Fruit fly (Drosophila melanogaster): ENCODE measurements around the gene Mipp2.
A peak's percentile ranks its signal among the peaks of the same experiment; 100 is the strongest.

Mipp2 gene

DNA sequence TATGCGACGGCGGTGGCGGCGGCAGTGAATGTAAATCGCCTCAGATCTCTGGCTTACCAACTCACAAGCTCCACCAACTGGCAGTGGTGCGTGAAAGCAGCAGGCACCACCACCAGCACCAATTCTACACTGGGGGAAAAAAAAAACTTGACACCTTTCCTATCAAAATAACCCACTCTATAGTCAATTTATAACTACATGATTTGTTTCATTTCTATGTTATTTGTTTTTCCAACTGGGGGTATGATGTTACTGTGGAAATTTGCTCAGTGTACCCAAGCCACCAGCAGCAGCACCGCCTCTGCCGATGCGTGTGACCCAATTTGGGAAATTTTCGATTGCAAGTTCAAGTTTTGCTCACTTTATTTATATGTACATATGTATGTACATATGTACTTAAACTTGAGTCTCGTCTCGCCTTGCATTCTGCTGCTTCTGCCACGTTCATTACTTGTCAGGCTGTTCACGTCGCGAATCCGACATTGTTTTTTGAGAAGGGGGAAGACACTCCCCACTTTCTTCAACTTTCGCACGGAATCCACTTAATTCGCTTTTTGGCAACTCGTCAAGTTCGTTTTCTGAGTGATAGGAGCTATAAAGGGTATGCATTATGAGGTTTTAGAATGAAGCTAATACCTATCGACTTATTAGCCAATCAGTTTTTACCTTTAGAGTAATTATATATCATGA, 32.0 kb downstream of the Mipp2 start:
- peak in 1 of 2 experiments; percentile 63 for TF ChIP-seq foxo (GFP tag; optimal IDR thresholded peaks at IDR 0.05)
- TF ChIP-seq fru (GFP tag; optimal IDR thresholded peaks at IDR 0.05), result peak; percentile 71
- TF ChIP-seq sage (GFP tag; optimal IDR thresholded peaks at IDR 0.05), result no peak
- peak; percentile 1 for TF ChIP-seq Sp1 (GFP tag; optimal IDR thresholded peaks at IDR 0.05)
- no peak for TF ChIP-seq Jra (GFP tag; optimal IDR thresholded peaks at IDR 0.05)
- TF ChIP-seq ey (GFP tag; optimal IDR thresholded peaks at IDR 0.05), result peak; percentile 49
- TF ChIP-seq HLH106 (tag; optimal IDR thresholded peaks at IDR 0.05), result peak; percentile 5
- peak; percentile 62 for TF ChIP-seq h (GFP tag; optimal IDR thresholded peaks at IDR 0.05)
- peak; percentile 18 for TF ChIP-seq OdsH (GFP tag; optimal IDR thresholded peaks at IDR 0.05)
- TF ChIP-seq Myc (optimal IDR thresholded peaks at IDR 0.05), result no peak
- no peak for TF ChIP-seq Rel (GFP tag; optimal IDR thresholded peaks at IDR 0.05)
- TF ChIP-seq Rel (tag; optimal IDR thresholded peaks at IDR 0.05), result no peak
- TF ChIP-seq tai (GFP tag; optimal IDR thresholded peaks at IDR 0.05), result no peak
- no peak for TF ChIP-seq brk (GFP tag; optimal IDR thresholded peaks at IDR 0.05)
- peak; percentile 20 for TF ChIP-seq dmrt93B (GFP tag; optimal IDR thresholded peaks at IDR 0.05)
- TF ChIP-seq rgr (GFP tag; optimal IDR thresholded peaks at IDR 0.05), result peak; percentile 52
- peak; percentile 1 for TF ChIP-seq psq (GFP tag; optimal IDR thresholded peaks at IDR 0.05)
- TF ChIP-seq CG9705 (GFP tag; optimal IDR thresholded peaks at IDR 0.05), result no peak
- TF ChIP-seq br (GFP tag; optimal IDR thresholded peaks at IDR 0.05), result peak; percentile 47
- no peak for TF ChIP-seq GATAd (GFP tag; optimal IDR thresholded peaks at IDR 0.05)

DNA sequence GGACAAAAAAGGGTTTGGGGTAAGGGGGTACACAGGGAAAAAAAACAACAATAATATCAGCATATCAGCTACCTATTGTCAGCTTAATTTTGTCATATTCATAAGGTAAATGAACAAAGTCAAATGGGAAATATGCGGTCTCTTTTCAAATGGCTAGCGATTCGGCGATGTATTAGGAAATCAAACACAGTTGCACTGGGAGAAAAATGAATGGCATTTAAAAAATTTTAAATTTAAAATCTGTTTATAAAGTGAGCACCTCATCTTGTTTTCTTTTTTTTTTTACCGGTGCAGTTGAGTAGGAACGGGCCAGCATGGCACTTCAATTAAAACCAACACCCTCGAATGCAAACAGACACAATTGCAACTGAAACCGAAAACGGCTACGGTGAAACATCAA, 37.2 kb downstream of the Mipp2 start:
- TF ChIP-seq h (GFP tag; optimal IDR thresholded peaks at IDR 0.05) (no peak), rgr (GFP tag; optimal IDR thresholded peaks at IDR 0.05) (no peak), CrebA (GFP tag; optimal IDR thresholded peaks at IDR 0.05; ENCODE audit: borderline replicate concordance) (no peak), br (GFP tag; optimal IDR thresholded peaks at IDR 0.05) (no peak), fru (GFP tag; optimal IDR thresholded peaks at IDR 0.05) (no peak), Dfd (GFP tag; optimal IDR thresholded peaks at IDR 0.05) (no peak), Dif (GFP tag; optimal IDR thresholded peaks at IDR 0.05; ENCODE audit: partially characterized antibody) (no peak), Myc (optimal IDR thresholded peaks at IDR 0.05) (no peak), lola (GFP tag; optimal IDR thresholded peaks at IDR 0.05) (no peak), N (GFP tag; optimal IDR thresholded peaks at IDR 0.05) (no peak), tai (GFP tag; optimal IDR thresholded peaks at IDR 0.05) (no peak), pan (optimal IDR thresholded peaks at IDR 0.05) (no peak), brk (GFP tag; optimal IDR thresholded peaks at IDR 0.05) (no peak), foxo (GFP tag; optimal IDR thresholded peaks at IDR 0.05) (no peak), CG9705 (GFP tag; optimal IDR thresholded peaks at IDR 0.05) (no peak)

DNA sequence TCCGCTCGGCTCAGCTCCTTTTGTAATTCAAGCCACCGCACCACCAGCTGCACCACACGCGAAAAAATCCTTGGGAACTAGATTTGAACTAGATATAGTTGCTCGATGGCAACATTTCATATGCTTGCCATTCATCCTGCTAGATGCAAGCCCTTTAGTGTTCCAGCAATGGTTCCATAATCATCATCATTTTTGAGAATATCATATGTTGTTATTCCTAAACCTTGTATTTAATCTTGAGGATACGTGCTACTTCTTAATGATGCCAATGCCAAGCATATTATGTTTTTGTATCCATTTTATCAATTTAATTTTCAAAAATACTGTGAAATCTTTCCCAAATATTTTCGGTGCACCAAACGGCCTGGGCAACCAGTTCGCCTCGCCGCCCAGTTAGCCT, 38.4 kb downstream of the Mipp2 start:
- TF ChIP-seq Jra (GFP tag; optimal IDR thresholded peaks at IDR 0.05) (no peak), pan (optimal IDR thresholded peaks at IDR 0.05) (no peak), tai (GFP tag; optimal IDR thresholded peaks at IDR 0.05) (no peak), Hr78 (GFP tag; optimal IDR thresholded peaks at IDR 0.05) (no peak), Abd-B (GFP tag; optimal IDR thresholded peaks at IDR 0.05) (no peak), lola (GFP tag; optimal IDR thresholded peaks at IDR 0.05) (no peak), HLH106 (tag; optimal IDR thresholded peaks at IDR 0.05) (no peak), Dif (GFP tag; optimal IDR thresholded peaks at IDR 0.05; ENCODE audit: partially characterized antibody) (no peak), Dfd (GFP tag; optimal IDR thresholded peaks at IDR 0.05) (no peak), GATAd (GFP tag; optimal IDR thresholded peaks at IDR 0.05) (no peak), brk (GFP tag; optimal IDR thresholded peaks at IDR 0.05) (no peak), usp (GFP tag; optimal IDR thresholded peaks at IDR 0.05) (no peak), h (GFP tag; optimal IDR thresholded peaks at IDR 0.05) (no peak), br (GFP tag; optimal IDR thresholded peaks at IDR 0.05) (no peak), Hnf4 (GFP tag; optimal IDR thresholded peaks at IDR 0.05) (no peak), fru (GFP tag; optimal IDR thresholded peaks at IDR 0.05) (no peak), woc (GFP tag; optimal IDR thresholded peaks at IDR 0.05) (no peak), dl (GFP tag; optimal IDR thresholded peaks at IDR 0.05; ENCODE audit: insufficient read depth in 1 of 2, partially characterized antibody in 2 of 2) (no peak)

DNA sequence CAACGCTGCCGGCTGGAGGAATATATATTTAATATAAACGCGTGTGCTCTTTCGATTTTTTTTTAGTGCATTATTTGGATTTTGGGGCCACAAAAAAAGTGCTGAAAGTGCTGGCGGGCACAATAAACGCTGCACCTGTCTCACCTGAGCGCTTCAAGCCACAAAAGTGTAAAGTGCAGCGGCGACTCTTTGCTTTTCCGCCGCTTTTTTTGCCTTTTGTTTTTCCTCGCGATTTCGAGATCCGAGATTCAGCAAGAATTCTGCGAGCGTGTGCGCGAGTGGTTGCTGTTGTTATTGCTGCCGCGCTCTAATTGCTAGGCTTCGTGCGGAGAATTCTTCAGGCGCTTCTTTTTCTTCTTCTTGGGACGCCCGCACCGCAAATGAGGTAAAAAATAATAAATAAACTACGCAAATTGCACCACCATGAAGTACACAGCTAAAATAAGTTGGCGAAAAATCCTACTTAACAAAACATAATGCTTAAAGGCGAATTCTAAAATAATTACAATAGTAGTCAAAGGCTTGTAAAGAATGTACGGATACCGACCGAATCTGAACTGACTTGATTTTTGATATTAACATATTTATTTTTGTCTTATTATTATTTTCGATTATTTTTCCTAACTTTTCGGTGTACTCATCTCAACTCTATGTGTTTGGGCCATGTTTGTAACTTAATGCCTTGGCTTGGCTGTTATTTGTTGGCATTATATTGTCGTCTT, 40.2 kb downstream of the Mipp2 start:
- TF ChIP-seq pan (optimal IDR thresholded peaks at IDR 0.05) (no peak), Myc (optimal IDR thresholded peaks at IDR 0.05) (no peak), psq (GFP tag; optimal IDR thresholded peaks at IDR 0.05) (no peak), Dfd (GFP tag; optimal IDR thresholded peaks at IDR 0.05) (no peak), dl (GFP tag; optimal IDR thresholded peaks at IDR 0.05; ENCODE audit: insufficient read depth in 1 of 2, partially characterized antibody in 2 of 2) (no peak), CG9705 (GFP tag; optimal IDR thresholded peaks at IDR 0.05) (no peak), Vsx2 (GFP tag; optimal IDR thresholded peaks at IDR 0.05; ENCODE audit: partially characterized antibody) (no peak), Abd-B (GFP tag; optimal IDR thresholded peaks at IDR 0.05) (no peak), lola (GFP tag; optimal IDR thresholded peaks at IDR 0.05) (no peak), tai (GFP tag; optimal IDR thresholded peaks at IDR 0.05) (no peak), sage (GFP tag; optimal IDR thresholded peaks at IDR 0.05) (no peak), rgr (GFP tag; optimal IDR thresholded peaks at IDR 0.05) (no peak), N (GFP tag; optimal IDR thresholded peaks at IDR 0.05) (no peak), Hr78 (GFP tag; optimal IDR thresholded peaks at IDR 0.05) (no peak), h (GFP tag; optimal IDR thresholded peaks at IDR 0.05) (no peak), sv (GFP tag; optimal IDR thresholded peaks at IDR 0.05) (no peak), OdsH (GFP tag; optimal IDR thresholded peaks at IDR 0.05) (no peak), HLH106 (tag; optimal IDR thresholded peaks at IDR 0.05) (no peak)
